Fruit fly (Drosophila melanogaster) whole organism, embryonic: Measurements from ENCODE around the gene ca.

Source experiments
- CG10321 ChIP-seq: fragments of 200-800 bp; sonication (Bioruptor generic); IDR thresholded peaks from 2 replicates; pipeline ENCODE4 v1.3.6; 2022; ENCODE audit warnings: missing biosample characterization, missing genetic modification characterization
- CG10979 ChIP-seq: fragments of 200-800 bp; sonication (Bioruptor generic); optimal IDR thresholded peaks from 2 replicates; lab custom pipeline; 2018; ENCODE audit warnings: missing biosample characterization, mild to moderate bottlenecking, missing genetic modification characterization, moderate library complexity
- CG11456 ChIP-seq: fragments of 200-800 bp; sonication (Bioruptor generic); IDR thresholded peaks from 3 replicates; pipeline ENCODE4 v1.3.6; 2022; ENCODE audit warnings: missing biosample characterization, missing genetic modification characterization
- CG12219 ChIP-seq: fragments of 200-800 bp; sonication (Bioruptor generic); optimal IDR thresholded peaks from 3 replicates; lab custom pipeline; 2018; ENCODE audit warnings: missing biosample characterization, mild to moderate bottlenecking, missing genetic modification characterization
- CG13624 ChIP-seq: fragments of 200-800 bp; sonication (Bioruptor generic); optimal IDR thresholded peaks from 2 replicates; lab custom pipeline; 2016; ENCODE audit warnings: missing biosample characterization, missing genetic modification characterization
- CG14710 ChIP-seq: fragments of 200-800 bp; sonication (Bioruptor generic); optimal IDR thresholded peaks from 3 replicates; lab custom pipeline; 2019; ENCODE audit warnings: missing biosample characterization, mild to moderate bottlenecking, missing genetic modification characterization, moderate library complexity
- CG15479 ChIP-seq: fragments of 200-800 bp; sonication (Bioruptor generic); optimal IDR thresholded peaks from 3 replicates; lab custom pipeline; 2019; ENCODE audit warnings: missing biosample characterization, mild to moderate bottlenecking, missing genetic modification characterization, moderate library complexity
- CG17361 ChIP-seq: fragments of 200-800 bp; sonication (Bioruptor generic); IDR thresholded peaks from 3 replicates; pipeline ENCODE4 v1.3.6; 2022; ENCODE audit warnings: missing biosample characterization, missing genetic modification characterization
- CG1792 ChIP-seq: fragments of 200-800 bp; sonication (Bioruptor generic); optimal IDR thresholded peaks from 2 replicates; lab custom pipeline; 2016; ENCODE audit warnings: missing biosample characterization, missing genetic modification characterization
- CG30431 ChIP-seq: fragments of 200-800 bp; sonication (Bioruptor generic); optimal IDR thresholded peaks from 2 replicates; lab custom pipeline; 2017; ENCODE audit warnings: missing biosample characterization, missing genetic modification characterization
- CG31224 ChIP-seq: fragments of 200-800 bp; sonication (Bioruptor generic); IDR thresholded peaks from 2 replicates; pipeline ENCODE4 v1.3.6; 2022; ENCODE audit warnings: missing biosample characterization, missing genetic modification characterization
- CG3407 ChIP-seq: fragments of 200-800 bp; sonication (Bioruptor generic); optimal IDR thresholded peaks from 2 replicates; lab custom pipeline; 2018; ENCODE audit warnings: missing biosample characterization, mild to moderate bottlenecking, missing genetic modification characterization
- CG3838 ChIP-seq: fragments of 200-800 bp; sonication (Bioruptor generic); optimal IDR thresholded peaks from 3 replicates; lab custom pipeline; 2016; ENCODE audit warnings: missing biosample characterization, missing genetic modification characterization
- CG4282 ChIP-seq: fragments of 200-800 bp; sonication (Bioruptor generic); optimal IDR thresholded peaks from 2 replicates; lab custom pipeline; 2016; ENCODE audit warnings: missing biosample characterization, missing genetic modification characterization
- CG6791 ChIP-seq: fragments of 200-800 bp; sonication (Bioruptor generic); IDR thresholded peaks from 3 replicates; pipeline ENCODE4 v1.3.6; 2022; ENCODE audit warnings: missing biosample characterization, missing genetic modification characterization; ENCODE audit not compliant: partially characterized antibody
- CG7786 ChIP-seq: fragments of 200-800 bp; sonication (Bioruptor generic); optimal IDR thresholded peaks from 2 replicates; lab custom pipeline; 2016; ENCODE audit warnings: missing biosample characterization, missing genetic modification characterization
- CG7963 ChIP-seq: fragments of 200-800 bp; sonication (Bioruptor generic); IDR thresholded peaks from 3 replicates; pipeline ENCODE4 v1.3.6; 2022; ENCODE audit warnings: missing biosample characterization, missing genetic modification characterization; ENCODE audit not compliant: partially characterized antibody
- CG7987 ChIP-seq: fragments of 200-800 bp; sonication (Bioruptor generic); optimal IDR thresholded peaks from 2 replicates; lab custom pipeline; 2018; ENCODE audit warnings: missing biosample characterization, mild to moderate bottlenecking, missing genetic modification characterization, moderate library complexity
- CG8944 ChIP-seq: fragments of 200-800 bp; sonication (Bioruptor generic); optimal IDR thresholded peaks from 3 replicates; lab custom pipeline; 2016; ENCODE audit warnings: missing biosample characterization, missing genetic modification characterization
- D ChIP-seq, 2 experiments: fragments of 200-800 bp in 1 of 2; fragments of >200 bp in 1 of 2; sonication (Bioruptor generic) in 1 of 2; optimal IDR thresholded peaks; 2 replicates in 1 of 2; 3 replicates in 1 of 2; lab custom pipeline; 2017; ENCODE audit warnings: mild to moderate bottlenecking in 1 of 2, missing biosample characterization in 1 of 2, missing genetic modification characterization in 1 of 2, missing genetic modification reagents in 1 of 2
- Dad ChIP-seq: fragments of 200-800 bp; sonication (Bioruptor generic); optimal IDR thresholded peaks from 3 replicates; lab custom pipeline; 2016; ENCODE audit warnings: missing biosample characterization, missing genetic modification characterization
- Fer2 ChIP-seq: fragments of 200-800 bp; sonication (Bioruptor generic); optimal IDR thresholded peaks from 2 replicates; lab custom pipeline; 2018; ENCODE audit warnings: missing biosample characterization, mild to moderate bottlenecking, missing genetic modification characterization, moderate library complexity
- H15 ChIP-seq: fragments of 200-800 bp; sonication (Bioruptor generic); IDR thresholded peaks from 3 replicates; pipeline ENCODE4 v1.3.6; 2022; ENCODE audit warnings: missing biosample characterization, missing genetic modification characterization
- Hmx ChIP-seq: fragments of 200-800 bp; sonication (Bioruptor generic); optimal IDR thresholded peaks from 2 replicates; lab custom pipeline; 2016; ENCODE audit warnings: missing biosample characterization, missing genetic modification characterization
- MTF-1 ChIP-seq: fragments of 200-800 bp; sonication (Bioruptor generic); optimal IDR thresholded peaks from 2 replicates; lab custom pipeline; 2018; ENCODE audit warnings: missing biosample characterization, mild to moderate bottlenecking, missing genetic modification characterization, borderline replicate concordance
- Myb ChIP-seq: fragments of 200-800 bp; sonication (Bioruptor generic); optimal IDR thresholded peaks from 2 replicates; lab custom pipeline; 2016; ENCODE audit warnings: missing biosample characterization, missing genetic modification characterization
- Oaz ChIP-seq: fragments of 200-800 bp; sonication (Bioruptor generic); IDR thresholded peaks from 2 replicates; pipeline ENCODE4 v1.3.6; 2022; ENCODE audit warnings: missing biosample characterization, missing genetic modification characterization
- Ravus ChIP-seq: fragments of 200-800 bp; sonication (Bioruptor generic); IDR thresholded peaks from 2 replicates; pipeline ENCODE4 v1.3.6; 2022; ENCODE audit warnings: missing biosample characterization, missing genetic modification characterization
- TFAM ChIP-seq: fragments of 200-800 bp; sonication (Bioruptor generic); optimal IDR thresholded peaks from 2 replicates; lab custom pipeline; 2017; ENCODE audit warnings: missing biosample characterization, missing genetic modification characterization, inconsistent platforms
- ash1 ChIP-seq: fragments of 200-800 bp; sonication (Bioruptor generic); optimal IDR thresholded peaks from 2 replicates; lab custom pipeline; 2018; ENCODE audit warnings: missing biosample characterization, mild to moderate bottlenecking, missing genetic modification characterization
- ato ChIP-seq: fragments of 200-800 bp; sonication (Bioruptor generic); IDR thresholded peaks from 2 replicates; pipeline ENCODE4 v1.3.6; 2022; ENCODE audit warnings: missing biosample characterization, missing genetic modification characterization; ENCODE audit not compliant: partially characterized antibody
- cad ChIP-seq: fragments of >200 bp; optimal IDR thresholded peaks from 2 replicates; lab custom pipeline; 2017; ENCODE audit warnings: missing biosample characterization, missing genetic modification characterization
- chinmo ChIP-seq: fragments of 200-800 bp; sonication (Bioruptor generic); IDR thresholded peaks from 4 replicates; pipeline ENCODE4 v1.3.6; 2022; ENCODE audit warnings: missing biosample characterization, missing genetic modification characterization; ENCODE audit not compliant: partially characterized antibody
- ham ChIP-seq: fragments of 200-800 bp; sonication (Bioruptor generic); IDR thresholded peaks from 2 replicates; pipeline ENCODE4 v1.3.6; 2022; ENCODE audit warnings: missing biosample characterization, missing genetic modification characterization
- hkb ChIP-seq, 2 experiments: fragments of 200-800 bp in 1 of 2; fragments of >200 bp in 1 of 2; sonication (Bioruptor generic) in 1 of 2; IDR thresholded peaks in 1 of 2; optimal IDR thresholded peaks in 1 of 2; 2 replicates each; pipeline versions ENCODE4 v1.3.6 to Lab custom; 2017 to 2022; ENCODE audit warnings: missing biosample characterization in 1 of 2, missing genetic modification characterization in 1 of 2
- jing ChIP-seq: fragments of 200-800 bp; sonication (Bioruptor generic); optimal IDR thresholded peaks from 2 replicates; lab custom pipeline; 2018; ENCODE audit warnings: missing biosample characterization, mild to moderate bottlenecking, missing genetic modification characterization
- lab ChIP-seq: fragments of 200-800 bp; sonication (Bioruptor generic); optimal IDR thresholded peaks from 3 replicates; lab custom pipeline; 2017; ENCODE audit warnings: missing biosample characterization, missing genetic modification characterization, mild to moderate bottlenecking, moderate library complexity, missing genetic modification reagents
- mld ChIP-seq: fragments of 200-800 bp; sonication (Bioruptor generic); IDR thresholded peaks from 3 replicates; pipeline ENCODE4 v1.3.6; 2022; ENCODE audit warnings: missing biosample characterization, missing genetic modification characterization; ENCODE audit not compliant: partially characterized antibody
- onecut ChIP-seq: fragments of 200-800 bp; sonication (Bioruptor generic); IDR thresholded peaks from 2 replicates; pipeline ENCODE4 v1.3.6; 2022; ENCODE audit warnings: missing biosample characterization, missing genetic modification characterization
- ro ChIP-seq: fragments of 200-800 bp; sonication (Bioruptor generic); IDR thresholded peaks from 2 replicates; pipeline ENCODE4 v1.3.6; 2022; ENCODE audit warnings: missing biosample characterization, missing genetic modification characterization
- schlank ChIP-seq: fragments of 200-800 bp; sonication (Bioruptor generic); optimal IDR thresholded peaks from 2 replicates; lab custom pipeline; 2018; ENCODE audit warnings: missing biosample characterization, mild to moderate bottlenecking, missing genetic modification characterization
- sim ChIP-seq: fragments of 200-800 bp; sonication (Bioruptor generic); IDR thresholded peaks from 2 replicates; pipeline ENCODE4 v1.3.6; 2022; ENCODE audit warnings: missing biosample characterization, missing genetic modification characterization
- slou ChIP-seq: fragments of 200-800 bp; sonication (Bioruptor generic); optimal IDR thresholded peaks from 3 replicates; lab custom pipeline; 2016; ENCODE audit warnings: missing biosample characterization, missing genetic modification characterization
- sob ChIP-seq: fragments of 200-800 bp; sonication (Bioruptor generic); IDR thresholded peaks from 2 replicates; pipeline ENCODE4 v1.3.6; 2022; ENCODE audit warnings: missing biosample characterization, missing genetic modification characterization
- sr ChIP-seq: fragments of 200-800 bp; sonication (Bioruptor generic); IDR thresholded peaks from 3 replicates; pipeline ENCODE4 v1.3.6; 2022; ENCODE audit warnings: missing biosample characterization, missing genetic modification characterization
- ssp ChIP-seq: fragments of 200-800 bp; sonication (Bioruptor generic); IDR thresholded peaks from 2 replicates; pipeline ENCODE4 v1.3.6; 2022; ENCODE audit warnings: missing biosample characterization, missing genetic modification characterization
- tna ChIP-seq: fragments of 200-800 bp; sonication (Bioruptor generic); IDR thresholded peaks from 2 replicates; pipeline ENCODE4 v1.3.6; 2022; ENCODE audit warnings: missing biosample characterization, missing genetic modification characterization; ENCODE audit not compliant: partially characterized antibody
- tup ChIP-seq: fragments of 200-800 bp; sonication (Bioruptor generic); optimal IDR thresholded peaks from 2 replicates; lab custom pipeline; 2016; ENCODE audit warnings: missing biosample characterization, mild to moderate bottlenecking, missing genetic modification characterization, moderate library complexity

Gene ca

dm6 chr3R:29798966-29799680 is 7.5 kb upstream of the ca start, which contains the start of the genes Rnb and Drice (continued):
- TF ChIP-seq CG11456 (no peak), CG15479 (GFP tag; lab: Kevin White, UChicago) (no peak), tna (GFP tag; lab: Robert Waterston, UW) (no peak; the same call in 1 of the 2 replicates), CG10979 (tag; lab: Kevin White, UChicago) (peak; percentile 78), slou (GFP tag; lab: Kevin White, UChicago) (peak; percentile 11), CG8944 (no peak), ro (GFP tag; lab: Robert Waterston, UW) (0 out of 2 replicates have a peak, but pooled peaks have one; percentile 21), ash1 (no peak), Oaz (GFP tag; lab: Robert Waterston, UW) (no peak), chinmo (GFP tag; lab: Robert Waterston, UW) (0 out of 4 replicates have a peak, but pooled peaks have one; percentile 47), CG6791 (GFP tag; lab: Robert Waterston, UW) (peak; percentile 60), sr (no peak), H15 (GFP tag; lab: Robert Waterston, UW) (no peak), hkb (optimal IDR thresholded peaks at IDR 0.05; lab: Kevin White, UChicago) (peak; percentile 62), hkb (GFP tag; IDR thresholded peaks at IDR 0.05; lab: Robert Waterston, UW) (peak; percentile 61), TFAM (no peak), sim (GFP tag; lab: Robert Waterston, UW) (no peak), jing (GFP tag; lab: Kevin White, UChicago) (no peak), schlank (no peak), CG7786 (GFP tag; lab: Kevin White, UChicago) (no peak), ham (no peak), Dad (GFP tag; lab: Kevin White, UChicago) (no peak), MTF-1 (no peak), onecut (no peak), ssp (peak; percentile 35), CG13624 (no peak), ato (GFP tag; lab: Robert Waterston, UW) (no peak), Myb (peak; percentile 66), Ravus (GFP tag; lab: Robert Waterston, UW) (no peak), CG7963 (GFP tag; lab: Robert Waterston, UW) (0 out of 3 replicates have a peak, but pooled peaks have one; percentile 45), CG3838 (no peak), cad (GFP tag; lab: Kevin White, UChicago) (peak; percentile 96), CG3407 (GFP tag; lab: Kevin White, UChicago) (no peak), CG30431 (no peak), lab (GFP tag; lab: Kevin White, UChicago) (no peak), mld (GFP tag; lab: Robert Waterston, UW) (no peak), sob (GFP tag; lab: Robert Waterston, UW) (peak; percentile 70), CG14710 (tag; lab: Kevin White, UChicago) (peak; percentile 79), CG4282 (GFP tag; lab: Kevin White, UChicago) (no peak), CG12219 (no peak), CG17361 (no peak; the same call in 1 of the 3 replicates), CG10321 (no peak), Fer2 (tag; lab: Kevin White, UChicago) (peak; percentile 12), CG7987 (GFP tag; lab: Kevin White, UChicago) (peak; percentile 73), CG31224 (GFP tag; lab: Robert Waterston, UW) (peak; percentile 43; the same call in 1 of the 2 replicates), tup (GFP tag; lab: Kevin White, UChicago) (no peak), CG1792 (GFP tag; lab: Kevin White, UChicago) (no peak), Hmx (GFP tag; lab: Kevin White, UChicago) (no peak), D (optimal IDR thresholded peaks at IDR 0.05; lab: Kevin White, UChicago) (no peak), D (GFP tag; optimal IDR thresholded peaks at IDR 0.05; lab: Kevin White, UChicago) (no peak)
